Worm (Caenorhabditis elegans) whole organism, early embryonic: Measurements from ENCODE around the gene H03G16.6.

Source experiments
- ets-7 ChIP-seq: sonication (generic microtip); optimal IDR thresholded peaks from 2 replicates; lab custom pipeline; 2016; ENCODE audit warnings: missing genotype, missing genetic modification characterization, missing compliant biosample characterization
- sea-1 ChIP-seq: fragments of 200-800 bp; sonication (Bioruptor generic); conservative IDR thresholded peaks from 2 replicates; pipeline ENCODE4 v1.3.6; 2022; ENCODE audit warnings: missing genetic modification characterization, missing compliant biosample characterization
- tra-4 ChIP-seq: sonication (generic microtip); optimal IDR thresholded peaks from 2 replicates; lab custom pipeline; 2017; ENCODE audit warnings: missing genetic modification characterization, missing compliant biosample characterization

ce11 chrX:15010941-15011340, 41.5 kb upstream of the H03G16.6 start:
- TF ChIP-seq tra-4 (tag; lab: Kevin White, UChicago) (no peak), sea-1 (GFP tag; lab: Robert Waterston, UW) (no peak), ets-7 (tag; lab: Kevin White, UChicago) (no peak)
